Worm (Caenorhabditis elegans) whole organism, young adult: ENCODE measurements around the gene ran-1.

ENCODE experiments used
- B0035.1 ChIP-seq: sonication (generic microtip); optimal IDR thresholded peaks from 2 replicates; lab custom pipeline; 2016; ENCODE audit warnings: missing genetic modification characterization, mild to moderate bottlenecking, missing compliant biosample characterization, missing genotype, missing genetic modification reagents
- D2030.7 ChIP-seq: fragments of 200-800 bp; sonication (Bioruptor generic); IDR thresholded peaks from 2 replicates; pipeline ENCODE4 v1.3.6; 2022; ENCODE audit warnings: missing genetic modification reagents, missing genetic modification characterization, missing compliant biosample characterization
- F10E7.11 ChIP-seq: sonication (generic microtip); optimal IDR thresholded peaks from 2 replicates; lab custom pipeline; 2017; ENCODE audit warnings: mild to moderate bottlenecking, missing genetic modification characterization, moderate library complexity, missing compliant biosample characterization
- F23B12.7 ChIP-seq: sonication (generic microtip); optimal IDR thresholded peaks from 2 replicates; lab custom pipeline; 2017; ENCODE audit warnings: missing genetic modification characterization, mild to moderate bottlenecking, missing compliant biosample characterization, antibody characterized with exemption, moderate library complexity; ENCODE audit not compliant: insufficient read depth
- F33H1.4 ChIP-seq: fragments of 200-800 bp; sonication (Bioruptor generic); IDR thresholded peaks from 2 replicates; pipeline ENCODE4 v1.3.6; 2022; ENCODE audit warnings: missing genetic modification reagents, missing genetic modification characterization, missing compliant biosample characterization
- F37B4.10 ChIP-seq: fragments of 200-800 bp; sonication (Bioruptor generic); IDR thresholded peaks from 2 replicates; pipeline ENCODE4 v1.3.6; 2022; ENCODE audit warnings: missing genetic modification characterization, missing compliant biosample characterization
- F39B2.1 ChIP-seq: fragments of 200-800 bp; sonication (Bioruptor generic); IDR thresholded peaks from 2 replicates; pipeline ENCODE4 v1.3.6; 2022; ENCODE audit warnings: missing genetic modification reagents, missing genetic modification characterization, missing compliant biosample characterization
- F49E8.2 ChIP-seq: sonication (generic microtip); optimal IDR thresholded peaks from 3 replicates; lab custom pipeline; 2017; ENCODE audit warnings: missing genetic modification characterization, mild to moderate bottlenecking, missing compliant biosample characterization, antibody characterized with exemption, moderate library complexity; ENCODE audit not compliant: insufficient read depth
- F57A8.1 ChIP-seq: fragments of 200-800 bp; sonication (Bioruptor generic); optimal IDR thresholded peaks from 2 replicates; lab custom pipeline; 2018; ENCODE audit warnings: mild to moderate bottlenecking, missing genetic modification characterization, moderate library complexity, missing compliant biosample characterization
- F57C9.4 ChIP-seq: sonication (generic microtip); optimal IDR thresholded peaks from 2 replicates; lab custom pipeline; 2017; ENCODE audit warnings: mild to moderate bottlenecking, missing genetic modification characterization, missing compliant biosample characterization
- K11D2.4 ChIP-seq: fragments of 200-800 bp; sonication (Bioruptor generic); IDR thresholded peaks from 2 replicates; pipeline ENCODE4 v1.3.6; 2022; ENCODE audit warnings: missing genetic modification reagents, missing genetic modification characterization, missing compliant biosample characterization
- K12H6.12 ChIP-seq: fragments of 200-800 bp; sonication (Bioruptor generic); optimal IDR thresholded peaks from 2 replicates; lab custom pipeline; 2018; ENCODE audit warnings: mild to moderate bottlenecking, missing genetic modification characterization, missing compliant biosample characterization
- T26A5.8 ChIP-seq: sonication (generic microtip); optimal IDR thresholded peaks from 2 replicates; lab custom pipeline; 2016; ENCODE audit warnings: missing genetic modification characterization, missing compliant biosample characterization
- Y79H2A.3 ChIP-seq: fragments of 200-800 bp; sonication (Bioruptor generic); conservative IDR thresholded peaks from 2 replicates; pipeline ENCODE4 v1.3.6; 2022; ENCODE audit warnings: missing genetic modification reagents, missing genetic modification characterization, missing compliant biosample characterization
- aptf-2 ChIP-seq: fragments of 200-800 bp; sonication (Bioruptor generic); conservative IDR thresholded peaks from 2 replicates; pipeline ENCODE4 v1.3.6; 2022; ENCODE audit warnings: missing genetic modification reagents, missing genetic modification characterization, missing compliant biosample characterization
- cebp-2 ChIP-seq: fragments of 200-800 bp; sonication (Bioruptor generic); IDR thresholded peaks from 2 replicates; pipeline ENCODE4 v1.3.6; 2022; ENCODE audit warnings: missing genetic modification characterization, missing compliant biosample characterization
- ceh-100 ChIP-seq: fragments of 200-800 bp; sonication (Bioruptor generic); IDR thresholded peaks from 2 replicates; pipeline ENCODE4 v1.3.6; 2022; ENCODE audit warnings: missing genetic modification reagents, missing genetic modification characterization, missing compliant biosample characterization
- ceh-27 ChIP-seq: fragments of 200-800 bp; sonication (Bioruptor generic); optimal IDR thresholded peaks from 2 replicates; lab custom pipeline; 2018; ENCODE audit warnings: mild to moderate bottlenecking, missing genetic modification characterization, moderate library complexity, missing compliant biosample characterization
- ceh-40 ChIP-seq: fragments of 200-800 bp; sonication (Bioruptor generic); IDR thresholded peaks from 2 replicates; pipeline ENCODE4 v1.3.6; 2022; ENCODE audit warnings: missing genetic modification characterization, missing compliant biosample characterization
- chd-7 ChIP-seq: sonication (generic microtip); optimal IDR thresholded peaks from 2 replicates; lab custom pipeline; 2016; ENCODE audit warnings: mild to moderate bottlenecking, missing genetic modification characterization, moderate library complexity, missing compliant biosample characterization
- die-1 ChIP-seq: sonication (generic microtip); optimal IDR thresholded peaks from 2 replicates; lab custom pipeline; 2016; ENCODE audit warnings: missing genotype, mild to moderate bottlenecking, missing genetic modification characterization, missing compliant biosample characterization
- dox-1 ChIP-seq: fragments of 200-800 bp; sonication (Bioruptor generic); IDR thresholded peaks from 2 replicates; pipeline ENCODE4 v1.3.6; 2022; ENCODE audit warnings: missing genetic modification reagents, missing genetic modification characterization, missing compliant biosample characterization
- dpff-1 ChIP-seq: sonication (generic microtip); optimal IDR thresholded peaks from 2 replicates; lab custom pipeline; 2017; ENCODE audit warnings: mild to moderate bottlenecking, missing genetic modification characterization, missing compliant biosample characterization
- dpl-1 ChIP-seq: fragments of 150-350 bp; optimal IDR thresholded peaks from 2 replicates; lab custom pipeline; 2014; ENCODE audit warnings: missing biosample characterization, missing genetic modification reagents, missing genetic modification characterization
- ekl-4 ChIP-seq: fragments of 200-800 bp; sonication (Bioruptor generic); IDR thresholded peaks from 2 replicates; pipeline ENCODE4 v1.3.6; 2022; ENCODE audit warnings: missing genetic modification reagents, missing genetic modification characterization, missing compliant biosample characterization
- fkh-3 ChIP-seq: sonication (generic microtip); optimal IDR thresholded peaks from 2 replicates; lab custom pipeline; 2016; ENCODE audit warnings: mild to moderate bottlenecking, missing genetic modification characterization, missing compliant biosample characterization
- hlh-26 ChIP-seq: fragments of 200-800 bp; sonication (Bioruptor generic); conservative IDR thresholded peaks from 2 replicates; pipeline ENCODE4 v1.3.6; 2022; ENCODE audit warnings: missing genetic modification reagents, missing genetic modification characterization, missing compliant biosample characterization
- hmg-20 ChIP-seq: fragments of 200-800 bp; sonication (Bioruptor generic); IDR thresholded peaks from 2 replicates; pipeline ENCODE4 v1.3.6; 2022; ENCODE audit warnings: missing genetic modification reagents, missing genetic modification characterization, missing compliant biosample characterization
- lag-1 ChIP-seq: fragments of 200-800 bp; sonication (Bioruptor generic); IDR thresholded peaks from 2 replicates; pipeline ENCODE4 v1.3.6; 2022; ENCODE audit warnings: missing genetic modification reagents, missing genetic modification characterization, missing compliant biosample characterization
- let-607 ChIP-seq, 2 experiments: fragments of 200-800 bp in 1 of 2; sonication (Bioruptor generic) in 1 of 2; sonication (generic microtip) in 1 of 2; optimal IDR thresholded peaks; 2 replicates each; lab custom pipeline; 2016 to 2018; ENCODE audit warnings: mild to moderate bottlenecking in 2 of 2, missing compliant biosample characterization in 2 of 2, missing genetic modification characterization in 2 of 2, moderate library complexity in 2 of 2, missing genotype in 1 of 2
- lin-40 ChIP-seq: sonication (generic microtip); optimal IDR thresholded peaks from 2 replicates; lab custom pipeline; 2016; ENCODE audit warnings: missing genetic modification characterization, mild to moderate bottlenecking, missing compliant biosample characterization, missing genotype, missing genetic modification reagents
- lir-1 ChIP-seq: fragments of 200-800 bp; sonication (Bioruptor generic); conservative IDR thresholded peaks from 2 replicates; pipeline ENCODE4 v1.3.6; 2022; ENCODE audit warnings: missing genetic modification reagents, missing genetic modification characterization, missing compliant biosample characterization
- madf-10 ChIP-seq: sonication (generic microtip); optimal IDR thresholded peaks from 2 replicates; lab custom pipeline; 2016; ENCODE audit warnings: mild to moderate bottlenecking, missing genetic modification characterization, missing compliant biosample characterization
- madf-6 ChIP-seq: fragments of 200-800 bp; sonication (Bioruptor generic); IDR thresholded peaks from 2 replicates; pipeline ENCODE4 v1.3.6; 2022; ENCODE audit warnings: missing genetic modification reagents, missing genetic modification characterization, missing compliant biosample characterization
- madf-8 ChIP-seq: fragments of 200-800 bp; sonication (Bioruptor generic); conservative IDR thresholded peaks from 2 replicates; pipeline ENCODE4 v1.3.6; 2022; ENCODE audit warnings: missing genetic modification reagents, missing genetic modification characterization, missing compliant biosample characterization
- mcd-1 ChIP-seq: fragments of 200-800 bp; sonication (Bioruptor generic); IDR thresholded peaks from 2 replicates; pipeline ENCODE4 v1.3.6; 2022; ENCODE audit warnings: missing genetic modification reagents, missing genetic modification characterization, missing compliant biosample characterization
- nhr-80 ChIP-seq: sonication (generic microtip); optimal IDR thresholded peaks from 2 replicates; lab custom pipeline; 2016; ENCODE audit warnings: missing genetic modification characterization, missing compliant biosample characterization
- rcor-1 ChIP-seq: fragments of 200-800 bp; sonication (Bioruptor generic); IDR thresholded peaks from 2 replicates; pipeline ENCODE4 v1.3.6; 2022; ENCODE audit warnings: missing genetic modification reagents, missing genetic modification characterization, missing compliant biosample characterization
- repo-1 ChIP-seq: sonication (generic microtip); optimal IDR thresholded peaks from 2 replicates; lab custom pipeline; 2017; ENCODE audit warnings: mild to moderate bottlenecking, missing genetic modification characterization, missing compliant biosample characterization
- snpc-1.3 ChIP-seq: sonication (generic microtip); optimal IDR thresholded peaks from 2 replicates; lab custom pipeline; 2017; ENCODE audit warnings: missing genetic modification characterization, mild to moderate bottlenecking, missing compliant biosample characterization, antibody characterized with exemption, moderate library complexity, missing genotype, missing genetic modification reagents; ENCODE audit not compliant: insufficient read depth
- snpc-3.4 ChIP-seq: sonication (generic microtip); optimal IDR thresholded peaks from 2 replicates; lab custom pipeline; 2017; ENCODE audit warnings: missing genetic modification characterization, mild to moderate bottlenecking, missing compliant biosample characterization, antibody characterized with exemption, moderate library complexity, missing genotype, missing genetic modification reagents
- snpc-4 ChIP-seq, 5 experiments: fragments of 150-350 bp in 1 of 5; sonication (generic microtip) in 4 of 5; optimal IDR thresholded peaks; 2 replicates each; lab custom pipeline; 2014 to 2018; ENCODE audit warnings: missing genetic modification characterization in 5 of 5, missing biosample characterization in 3 of 5, antibody characterized with exemption in 2 of 5, mild to moderate bottlenecking in 2 of 5, missing compliant biosample characterization in 2 of 5, missing genotype in 2 of 5, moderate library complexity in 2 of 5, missing genetic modification reagents in 1 of 5
- sptf-2 ChIP-seq: fragments of 200-800 bp; sonication (Bioruptor generic); optimal IDR thresholded peaks from 2 replicates; lab custom pipeline; 2018; ENCODE audit warnings: mild to moderate bottlenecking, missing genetic modification characterization, missing compliant biosample characterization
- tlf-1 ChIP-seq: fragments of 200-800 bp; sonication (Bioruptor generic); optimal IDR thresholded peaks from 2 replicates; lab custom pipeline; 2018; ENCODE audit warnings: mild to moderate bottlenecking, missing genetic modification characterization, missing compliant biosample characterization
- xnd-1 ChIP-seq: sonication (generic microtip); optimal IDR thresholded peaks from 2 replicates; lab custom pipeline; 2016; ENCODE audit warnings: missing genotype, missing genetic modification reagents, missing genetic modification characterization, missing compliant biosample characterization
- ztf-22 ChIP-seq: fragments of 200-800 bp; sonication (Bioruptor generic); optimal IDR thresholded peaks from 2 replicates; lab custom pipeline; 2018; ENCODE audit warnings: mild to moderate bottlenecking, missing genetic modification characterization, moderate library complexity, missing compliant biosample characterization
- ztf-28 ChIP-seq: fragments of 200-800 bp; sonication (Bioruptor generic); IDR thresholded peaks from 2 replicates; pipeline ENCODE4 v1.3.6; 2022; ENCODE audit warnings: missing genetic modification reagents, missing genetic modification characterization, missing compliant biosample characterization

ran-1 gene

DNA sequence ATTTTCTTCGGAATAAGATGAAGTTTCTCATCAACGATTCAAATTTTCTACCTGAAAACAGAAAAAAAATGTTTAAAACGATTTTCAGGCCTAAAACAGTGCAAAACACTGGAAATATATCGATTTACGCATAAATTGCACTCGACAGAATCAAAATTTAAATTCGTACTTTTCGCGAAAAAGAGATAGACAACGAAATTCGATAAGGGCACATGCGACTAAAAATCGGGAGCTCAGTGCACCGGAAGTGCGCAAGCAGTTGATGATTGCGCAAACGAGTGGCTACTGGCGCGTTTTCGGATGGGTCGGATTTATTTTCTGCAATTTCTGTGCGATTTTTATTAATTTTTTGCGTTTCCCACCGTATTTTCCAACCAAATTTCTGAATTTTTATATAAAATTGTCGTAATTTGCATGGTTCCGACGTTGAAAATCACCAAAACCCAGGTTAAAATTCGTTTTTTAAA is 40.5 kb downstream of the ran-1 start, which contains the start of the genes Y39A1A.21 and Y39A1A.22 (continued):
- TF ChIP-seq sptf-2 (no peak), rcor-1 (GFP tag; lab: Robert Waterston, UW) (peak; percentile 79), die-1 (tag; lab: Kevin White, UChicago) (no peak), fkh-3 (tag; lab: Kevin White, UChicago) (no peak), xnd-1 (tag; lab: Kevin White, UChicago) (peak; percentile 63), B0035.1 (no peak), hlh-26 (no peak), K12H6.12 (peak; percentile 11), D2030.7 (GFP tag; lab: Robert Waterston, UW) (peak; percentile 42; the same call in 1 of the 2 replicates), dpl-1 (GFP tag; lab: Kevin White, UChicago) (no peak), dpff-1 (tag; lab: Kevin White, UChicago) (no peak), cebp-2 (GFP tag; lab: Robert Waterston, UW) (no peak), aptf-2 (GFP tag; lab: Robert Waterston, UW) (no peak), ceh-100 (GFP tag; lab: Robert Waterston, UW) (peak; percentile 75), ztf-22 (no peak), F33H1.4 (peak; percentile 74), lin-40 (tag; lab: Kevin White, UChicago) (peak; percentile 80), ztf-28 (GFP tag; lab: Robert Waterston, UW) (no peak), F39B2.1 (GFP tag; lab: Robert Waterston, UW) (no peak), T26A5.8 (tag; lab: Kevin White, UChicago) (no peak), madf-6 (peak; percentile 84), let-607 (tag; optimal IDR thresholded peaks at IDR 0.05; lab: Kevin White, UChicago) (peak in 1 of 2 experiments; percentile 26), nhr-80 (tag; lab: Kevin White, UChicago) (peak; percentile 70), snpc-4 (GFP tag; optimal IDR thresholded peaks at IDR 0.05; lab: Kevin White, UChicago) (no peak), snpc-4 (tag; optimal IDR thresholded peaks at IDR 0.05; lab: Kevin White, UChicago) (peak; percentile 40 to 59 (median 48)), hmg-20 (GFP tag; lab: Robert Waterston, UW) (peak; percentile 74), snpc-1.3 (tag; lab: Kevin White, UChicago) (no peak), F57C9.4 (tag; lab: Kevin White, UChicago) (no peak), F23B12.7 (peak; percentile 55), ekl-4 (GFP tag; lab: Robert Waterston, UW) (peak; percentile 74; the same call in 1 of the 2 replicates), ceh-40 (no peak), F37B4.10 (GFP tag; lab: Robert Waterston, UW) (no peak), tlf-1 (GFP tag; lab: Kevin White, UChicago) (peak; percentile 69), chd-7 (peak; percentile 50), F10E7.11 (tag; lab: Kevin White, UChicago) (no peak), madf-10 (tag; lab: Kevin White, UChicago) (peak; percentile 16), lag-1 (no peak), mcd-1 (GFP tag; lab: Robert Waterston, UW) (peak; percentile 89), repo-1 (peak; percentile 37), dox-1 (peak; percentile 87), ceh-27 (GFP tag; lab: Kevin White, UChicago) (peak; percentile 57), F49E8.2 (tag; lab: Kevin White, UChicago) (no peak), K11D2.4 (GFP tag; lab: Robert Waterston, UW) (peak; percentile 74), lir-1 (GFP tag; lab: Robert Waterston, UW) (peak; percentile 11; the same call in 1 of the 2 replicates), snpc-3.4 (tag; lab: Kevin White, UChicago) (peak; percentile 56), F57A8.1 (no peak), Y79H2A.3 (no peak), madf-8 (GFP tag; lab: Robert Waterston, UW) (peak; percentile 40; the same call in 1 of the 2 replicates)
